Fruit fly (Drosophila melanogaster) Kc167 (cell line): Measurements from ENCODE around the gene CG15916.

Experiments
- Myc ChIP-seq: fragments of >200 bp; optimal IDR thresholded peaks from 2 replicates; lab custom pipeline; 2017; ENCODE audit warnings: missing external identifiers
- Sin3A ChIP-seq: fragments of >200 bp; optimal IDR thresholded peaks from 2 replicates; lab custom pipeline; 2018; ENCODE audit warnings: missing external identifiers
- h ChIP-seq: fragments of >200 bp; optimal IDR thresholded peaks from 3 replicates; lab custom pipeline; 2018; ENCODE audit warnings: missing external identifiers
- insv ChIP-seq: fragments of >200 bp; optimal IDR thresholded peaks from 3 replicates; lab custom pipeline; 2018; ENCODE audit warnings: missing external identifiers
- psq ChIP-seq: fragments of >200 bp; optimal IDR thresholded peaks from 2 replicates; lab custom pipeline; 2017; ENCODE audit warnings: missing external identifiers
- ttk ChIP-seq: sonication (Bioruptor generic); optimal IDR thresholded peaks from 2 replicates; lab custom pipeline; 2017; ENCODE audit warnings: missing external identifiers

Gene CG15916

DNA sequence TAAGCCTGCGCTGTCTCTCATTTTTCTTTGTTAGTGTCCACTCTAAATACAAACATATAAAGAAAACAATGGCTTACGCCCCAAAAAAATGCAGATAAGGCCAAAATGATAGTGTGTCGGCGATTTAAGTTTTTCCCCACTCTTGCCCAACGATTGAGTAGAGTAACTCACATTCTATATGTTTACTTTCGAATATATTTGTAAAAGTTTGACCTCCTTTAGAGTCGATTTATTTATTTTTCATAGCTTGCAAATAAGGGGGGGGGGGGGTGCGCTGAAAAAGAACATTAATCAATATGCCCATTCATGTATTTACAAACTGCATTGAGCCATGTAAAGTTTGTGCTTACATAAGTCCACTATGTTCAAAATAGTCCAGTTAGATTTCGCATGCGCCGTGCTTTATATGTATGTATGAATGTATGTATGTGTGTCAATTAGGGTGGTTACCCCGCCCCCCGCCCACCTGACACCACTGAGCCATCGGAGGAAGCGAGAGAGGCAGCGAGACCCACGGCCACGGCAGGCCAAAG is 3.4 kb downstream of the CG15916 start:
- TF ChIP-seq ttk, result no peak
- no peak for TF ChIP-seq Sin3A

DNA sequence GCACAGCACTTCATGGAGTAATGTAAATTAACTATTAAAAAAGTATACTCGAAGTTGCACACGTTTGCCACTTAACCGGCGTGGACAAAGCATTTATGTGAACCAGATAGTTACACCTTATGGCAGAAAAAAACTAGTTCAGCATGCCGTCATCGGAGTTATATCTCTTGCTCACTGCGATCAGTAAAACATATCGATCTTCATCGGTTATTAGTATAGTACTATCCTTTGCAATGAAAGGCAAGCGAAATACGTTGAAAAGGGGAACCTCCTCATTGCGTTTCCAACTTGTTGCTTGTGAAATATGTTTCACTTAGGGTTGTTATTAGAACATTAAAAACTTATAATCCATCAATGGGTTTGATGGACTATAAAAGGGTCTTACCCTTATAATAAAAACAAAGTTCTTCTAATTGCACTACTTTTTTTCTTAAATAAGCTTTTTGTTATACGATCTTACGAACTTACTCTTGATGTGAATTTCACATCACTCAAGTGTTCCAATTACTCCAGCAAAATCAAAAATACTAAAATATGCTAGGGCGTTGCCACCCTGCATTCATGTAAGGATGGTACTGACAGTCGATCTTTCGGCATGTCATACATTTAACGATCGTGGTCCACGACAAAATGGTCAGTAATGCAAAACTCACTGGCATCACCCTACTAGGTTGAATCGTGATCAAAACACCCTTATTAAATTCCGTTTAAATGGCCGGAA is 19.3 kb downstream of the CG15916 start, which contains the start of gene CycD:
Gene CycD (minus strand): TSS at position 113 of the 721 bp plus-strand sequence.
- TF ChIP-seq ttk, result no peak
- no peak for TF ChIP-seq Sin3A
- TF ChIP-seq psq (lab: Kevin White, UChicago), result no peak
- no peak for TF ChIP-seq h (lab: Kevin White, UChicago)
- no peak for TF ChIP-seq insv
- TF ChIP-seq Myc, result no peak

DNA sequence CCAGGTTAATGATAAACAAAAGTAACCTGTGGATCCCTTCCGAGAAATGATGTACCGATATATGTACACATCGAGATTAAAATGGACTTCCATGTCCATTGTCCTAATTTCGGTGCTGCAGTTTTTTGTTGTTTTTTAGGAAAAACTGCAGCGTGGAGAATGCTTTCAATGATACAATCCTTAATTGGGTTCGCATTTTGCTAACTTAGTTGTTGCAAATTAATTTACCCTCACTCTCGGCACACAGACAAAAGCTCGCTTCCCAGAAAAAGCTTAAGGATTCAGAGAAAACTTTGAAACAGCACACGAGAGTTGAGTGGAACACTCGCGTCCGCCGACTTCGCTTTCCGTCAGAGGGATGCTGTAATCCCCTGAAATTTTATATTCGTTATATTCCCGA is 20.2 kb downstream of the CG15916 start, which contains the start of gene Lrp4:
Gene Lrp4 (plus strand): TSS at position 301 of the 400 bp plus-strand sequence.
- no peak for TF ChIP-seq psq (lab: Kevin White, UChicago)
- TF ChIP-seq Myc, result no peak
- no peak for TF ChIP-seq insv
- no peak for TF ChIP-seq Sin3A
- no peak for TF ChIP-seq ttk
- no peak for TF ChIP-seq h (lab: Kevin White, UChicago)

DNA sequence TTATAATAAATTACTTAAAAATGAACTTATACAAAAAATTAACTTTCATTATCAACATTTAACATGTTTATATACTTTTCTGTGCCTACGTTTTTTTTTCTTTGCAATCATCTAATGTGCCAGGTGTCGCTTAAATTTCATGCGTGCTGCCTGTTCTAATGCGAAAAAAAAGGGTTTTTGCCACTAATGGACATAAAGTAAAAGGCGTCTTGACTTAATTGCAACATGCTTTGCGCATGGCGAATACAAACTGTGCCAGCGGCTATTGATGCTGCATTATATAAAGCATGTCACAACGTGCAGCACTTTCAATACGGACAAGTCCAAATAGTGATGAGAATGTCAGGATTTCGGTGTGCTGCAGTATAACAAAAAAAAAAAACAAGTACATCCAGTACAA is 31.3 kb downstream of the CG15916 start, which contains the start of gene CG8916:
Gene CG8916 (plus strand): TSS at position 301 of the 400 bp plus-strand sequence.
- no peak for TF ChIP-seq Sin3A
- no peak for TF ChIP-seq h (lab: Kevin White, UChicago)
- TF ChIP-seq insv, result no peak
- no peak for TF ChIP-seq psq (lab: Kevin White, UChicago)
- no peak for TF ChIP-seq Myc
- TF ChIP-seq ttk, result no peak

DNA sequence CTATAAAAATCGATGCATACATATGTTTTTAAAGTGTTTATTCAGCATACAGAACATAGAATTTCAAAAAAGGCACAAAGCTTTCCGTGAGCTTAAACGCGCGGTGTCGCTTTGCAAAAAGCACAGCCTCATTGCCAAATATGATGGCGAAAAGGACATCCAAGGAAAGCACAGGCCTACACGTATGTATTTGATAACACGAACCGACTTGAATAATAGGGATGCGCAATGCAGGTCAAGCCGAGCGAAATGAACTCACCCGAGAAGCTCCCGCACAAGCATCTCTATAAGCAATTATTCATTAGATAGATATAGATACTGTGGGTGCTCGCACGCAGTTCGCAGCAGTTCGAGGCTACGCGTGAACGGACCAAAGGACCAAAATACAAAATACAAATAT is 34.4 kb downstream of the CG15916 start, which contains the start of gene Lcch3:
Gene Lcch3 (plus strand): TSS at position 301 of the 400 bp plus-strand sequence.
- TF ChIP-seq h (lab: Kevin White, UChicago), result no peak
- no peak for TF ChIP-seq Sin3A
- no peak for TF ChIP-seq psq (lab: Kevin White, UChicago)
- no peak for TF ChIP-seq insv
- TF ChIP-seq Myc, result no peak
- no peak for TF ChIP-seq ttk

DNA sequence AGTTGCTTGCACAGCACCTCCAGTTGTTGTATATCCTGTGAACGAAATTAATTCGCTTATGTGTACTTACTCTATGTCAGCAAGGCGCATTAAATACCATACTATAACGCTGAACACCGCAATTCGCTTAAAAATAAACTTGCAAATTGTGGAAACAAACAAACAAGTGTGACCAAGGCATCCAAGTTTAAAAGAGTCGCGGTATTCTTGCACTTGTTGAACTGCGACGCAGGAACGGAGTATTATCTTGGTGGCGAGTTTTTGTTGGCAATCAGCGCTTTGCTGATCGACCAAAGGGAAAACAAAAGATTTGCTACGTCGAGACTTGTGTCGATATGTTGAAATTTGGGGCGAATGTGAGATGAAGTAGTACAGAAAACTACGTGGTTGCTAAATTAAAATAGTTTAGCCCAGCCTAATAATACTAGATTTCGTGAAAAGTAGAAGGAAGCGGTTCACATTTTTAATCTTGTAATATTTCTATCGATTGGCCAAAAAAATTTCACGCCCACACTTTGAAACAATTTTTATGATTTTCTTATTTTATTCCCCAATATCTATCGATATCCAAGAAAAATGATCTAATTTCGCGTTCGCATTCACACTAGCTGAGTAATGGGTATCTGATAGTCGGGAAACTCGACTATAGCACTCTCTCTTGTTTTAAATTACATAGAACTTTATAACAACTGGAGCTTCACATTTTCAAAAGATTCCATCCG is 43.3 kb downstream of the CG15916 start, which contains the start of gene Ranbp16:
Gene Ranbp16 (minus strand): TSS at position 364 of the 722 bp plus-strand sequence.
- TF ChIP-seq insv (no peak), h (lab: Kevin White, UChicago) (no peak), Sin3A (no peak), psq (lab: Kevin White, UChicago) (no peak)

DNA sequence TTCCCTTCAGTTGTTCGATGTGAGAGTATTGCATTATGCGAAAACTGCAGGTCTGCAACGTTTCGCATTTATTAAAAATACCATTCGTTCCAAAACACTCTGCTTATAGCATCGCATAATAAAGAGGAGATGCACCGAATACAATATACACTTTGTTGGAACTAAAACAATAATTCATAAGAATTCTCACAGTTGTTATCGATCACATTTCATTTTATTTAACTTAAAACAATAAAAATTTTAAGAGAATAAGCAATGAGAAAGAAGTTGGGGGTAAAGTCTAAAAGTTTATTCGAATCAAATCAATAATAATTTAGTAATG is 43.8 kb downstream of the CG15916 start:
- no peak for TF ChIP-seq Myc
- TF ChIP-seq Sin3A, result no peak

DNA sequence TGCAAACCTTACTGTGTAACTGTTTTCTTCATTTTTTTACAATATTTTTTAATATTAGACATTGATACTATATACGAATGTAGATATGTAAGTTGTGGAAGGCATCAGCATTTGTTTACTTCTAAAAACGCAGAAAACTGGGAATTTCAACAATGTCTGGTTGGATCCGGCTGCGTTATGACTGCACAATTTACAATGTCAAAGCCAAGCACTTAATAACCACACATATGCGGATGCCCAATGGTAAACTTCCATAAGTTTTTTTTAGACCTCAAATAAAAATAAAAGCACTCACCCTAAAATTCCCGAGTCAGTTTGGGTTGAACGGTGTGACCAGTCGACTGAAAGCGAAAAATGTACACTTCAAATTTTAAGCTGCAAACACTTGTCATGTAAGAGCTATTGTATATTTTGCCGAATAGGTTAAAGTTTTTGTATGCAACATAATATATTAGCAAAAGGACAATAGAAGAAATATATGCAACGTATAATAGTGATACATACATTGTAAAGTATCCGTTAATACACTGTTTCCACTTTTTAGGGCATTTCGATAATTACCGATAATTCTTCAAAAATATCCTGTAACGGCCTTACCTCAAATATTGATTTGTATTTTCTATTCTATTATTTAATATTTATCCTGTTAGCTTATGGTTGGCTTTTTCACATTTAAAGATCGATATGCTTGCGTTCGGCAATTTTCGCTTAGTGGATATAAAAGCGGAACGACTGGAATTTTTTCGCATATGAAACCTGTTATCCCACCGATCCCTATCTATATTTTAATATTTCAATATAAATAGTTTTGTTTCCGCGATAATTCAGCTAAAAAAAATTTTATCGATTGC is 49.9 kb downstream of the CG15916 start, which contains the start of gene Stim:
Gene Stim (minus strand): TSS at position 347 of the 851 bp plus-strand sequence.
- TF ChIP-seq h (lab: Kevin White, UChicago) (no peak), Myc (no peak), Sin3A (no peak), insv (no peak), ttk (no peak), psq (lab: Kevin White, UChicago) (no peak)

DNA sequence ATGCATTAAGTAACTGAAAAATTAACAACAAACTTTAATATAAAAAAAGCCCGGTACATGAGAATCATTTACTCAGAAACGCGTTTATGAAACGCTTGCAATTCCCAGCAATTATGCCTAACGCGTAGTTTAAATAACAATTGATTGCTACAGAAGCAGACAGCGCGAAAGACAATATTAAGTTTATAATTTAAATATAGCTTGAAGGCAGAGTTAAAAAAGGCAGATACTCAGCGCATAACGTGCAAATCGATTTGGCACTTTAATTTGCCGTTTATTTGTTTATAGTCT is 50.5 kb downstream of the CG15916 start, which contains the start of gene CG8924:
Gene CG8924 (plus strand): TSS at position 122 of the 291 bp plus-strand sequence.
- TF ChIP-seq h (lab: Kevin White, UChicago) (no peak), Myc (no peak)
